Worm (Caenorhabditis elegans) whole organism, mixed stage, embryonic: ENCODE data around the gene ref-1.
A peak's percentile ranks its signal among the peaks of the same experiment; 100 is the strongest.

Source experiments
- M03D4.4 ChIP-seq: sonication (generic microtip); optimal IDR thresholded peaks from 2 replicates; lab custom pipeline; 2017; ENCODE audit warnings: mild to moderate bottlenecking, missing genetic modification characterization, missing compliant biosample characterization
- bed-3 ChIP-seq: fragments of 200-800 bp; sonication (Bioruptor generic); optimal IDR thresholded peaks from 3 replicates; lab custom pipeline; 2018; ENCODE audit warnings: mild to moderate bottlenecking, missing genetic modification characterization, moderate library complexity, missing compliant biosample characterization
- blmp-1 ChIP-seq: fragments of 150-350 bp; optimal IDR thresholded peaks from 2 replicates; lab custom pipeline; 2014; ENCODE audit warnings: missing biosample characterization, missing genetic modification characterization
- ceh-39 ChIP-seq: fragments of 150-350 bp; optimal IDR thresholded peaks from 2 replicates; lab custom pipeline; 2014; ENCODE audit warnings: missing biosample characterization, missing genetic modification characterization
- ceh-43 ChIP-seq: fragments of 200-800 bp; sonication (Bioruptor generic); optimal IDR thresholded peaks from 2 replicates; lab custom pipeline; 2018; ENCODE audit warnings: mild to moderate bottlenecking, missing genetic modification characterization, moderate library complexity, missing compliant biosample characterization
- ceh-83 ChIP-seq: fragments of 200-800 bp; sonication (Bioruptor generic); optimal IDR thresholded peaks from 2 replicates; lab custom pipeline; 2018; ENCODE audit warnings: mild to moderate bottlenecking, missing genetic modification characterization, missing compliant biosample characterization
- ces-1 ChIP-seq: fragments of 150-350 bp; optimal IDR thresholded peaks from 2 replicates; lab custom pipeline; 2014; ENCODE audit warnings: missing biosample characterization, missing genetic modification reagents, missing genetic modification characterization
- cnd-1 ChIP-seq: fragments of 200-800 bp; sonication (Bioruptor generic); optimal IDR thresholded peaks from 2 replicates; lab custom pipeline; 2018; ENCODE audit warnings: mild to moderate bottlenecking, missing genetic modification characterization, missing compliant biosample characterization
- drap-1 ChIP-seq: fragments of 200-800 bp; sonication (Bioruptor generic); optimal IDR thresholded peaks from 3 replicates; lab custom pipeline; 2018; ENCODE audit warnings: mild to moderate bottlenecking, missing genetic modification characterization, missing compliant biosample characterization
- elt-1 ChIP-seq: sonication (generic microtip); optimal IDR thresholded peaks from 2 replicates; lab custom pipeline; 2017; ENCODE audit warnings: missing genetic modification characterization, mild to moderate bottlenecking, missing compliant biosample characterization, antibody characterized with exemption, moderate library complexity, borderline replicate concordance; ENCODE audit not compliant: insufficient read depth
- elt-3 ChIP-seq: fragments of 150-350 bp; optimal IDR thresholded peaks from 2 replicates; lab custom pipeline; 2014; ENCODE audit warnings: missing biosample characterization, missing genetic modification characterization
- flh-1 ChIP-seq: fragments of 200-800 bp; sonication (Bioruptor generic); optimal IDR thresholded peaks from 2 replicates; lab custom pipeline; 2018; ENCODE audit warnings: mild to moderate bottlenecking, missing genetic modification characterization, moderate library complexity, missing compliant biosample characterization
- ham-2 ChIP-seq: fragments of 200-800 bp; sonication (Bioruptor generic); optimal IDR thresholded peaks from 2 replicates; lab custom pipeline; 2018; ENCODE audit warnings: mild to moderate bottlenecking, missing genetic modification characterization, missing compliant biosample characterization
- hlh-1 ChIP-seq: fragments of 150-350 bp; optimal IDR thresholded peaks from 2 replicates; lab custom pipeline; 2014; ENCODE audit warnings: missing biosample characterization, missing genetic modification reagents, missing genetic modification characterization
- lin-13 ChIP-seq: fragments of 150-350 bp; optimal IDR thresholded peaks from 2 replicates; lab custom pipeline; 2014; ENCODE audit warnings: missing biosample characterization, missing genetic modification characterization
- lin-32 ChIP-seq: fragments of 200-800 bp; sonication (Bioruptor generic); optimal IDR thresholded peaks from 2 replicates; lab custom pipeline; 2018; ENCODE audit warnings: mild to moderate bottlenecking, missing genetic modification characterization, missing compliant biosample characterization
- lsy-2 ChIP-seq: fragments of 150-350 bp; optimal IDR thresholded peaks from 2 replicates; lab custom pipeline; 2014; ENCODE audit warnings: missing biosample characterization, missing genetic modification characterization
- mab-5 ChIP-seq: fragments of 150-350 bp; optimal IDR thresholded peaks from 2 replicates; lab custom pipeline; 2014; ENCODE audit warnings: missing biosample characterization, missing genetic modification characterization
- mep-1 ChIP-seq: fragments of 150-350 bp; optimal IDR thresholded peaks from 2 replicates; lab custom pipeline; 2017; ENCODE audit warnings: missing biosample characterization, missing genetic modification reagents, missing genetic modification characterization, inconsistent platforms
- mls-2 ChIP-seq: sonication (generic microtip); optimal IDR thresholded peaks from 2 replicates; lab custom pipeline; 2016; ENCODE audit warnings: mild to moderate bottlenecking, missing genetic modification characterization, moderate library complexity, missing compliant biosample characterization
- nhr-12 ChIP-seq: fragments of 150-350 bp; optimal IDR thresholded peaks from 2 replicates; lab custom pipeline; 2014; ENCODE audit warnings: missing biosample characterization, missing genetic modification characterization
- nhr-2 ChIP-seq: fragments of 150-350 bp; optimal IDR thresholded peaks from 2 replicates; lab custom pipeline; 2014; ENCODE audit warnings: missing biosample characterization, missing genetic modification characterization
- nhr-237 ChIP-seq: fragments of 150-350 bp; optimal IDR thresholded peaks from 2 replicates; lab custom pipeline; 2014; ENCODE audit warnings: missing biosample characterization, missing genetic modification characterization
- nhr-28 ChIP-seq: fragments of 150-350 bp; optimal IDR thresholded peaks from 2 replicates; lab custom pipeline; 2014; ENCODE audit warnings: missing biosample characterization, missing genetic modification characterization
- nhr-76 ChIP-seq: sonication (generic microtip); optimal IDR thresholded peaks from 2 replicates; lab custom pipeline; 2017; ENCODE audit warnings: missing biosample characterization, missing genetic modification characterization
- pha-4 ChIP-seq: fragments of 150-350 bp; optimal IDR thresholded peaks from 2 replicates; lab custom pipeline; 2018; ENCODE audit warnings: missing biosample characterization, missing genetic modification reagents, missing genetic modification characterization
- sem-2 ChIP-seq: fragments of 200-800 bp; sonication (Bioruptor generic); optimal IDR thresholded peaks from 2 replicates; lab custom pipeline; 2018; ENCODE audit warnings: mild to moderate bottlenecking, missing genetic modification characterization, missing compliant biosample characterization
- snpc-4 ChIP-seq: fragments of 150-350 bp; optimal IDR thresholded peaks from 2 replicates; lab custom pipeline; 2014; ENCODE audit warnings: missing biosample characterization, missing genetic modification characterization
- sptf-1 ChIP-seq: sonication (generic microtip); optimal IDR thresholded peaks from 2 replicates; lab custom pipeline; 2017; ENCODE audit warnings: mild to moderate bottlenecking, missing genetic modification characterization, moderate library complexity, missing compliant biosample characterization
- tbx-8 ChIP-seq: fragments of 200-800 bp; sonication (Bioruptor generic); optimal IDR thresholded peaks from 2 replicates; lab custom pipeline; 2018; ENCODE audit warnings: mild to moderate bottlenecking, missing genetic modification characterization, moderate library complexity, missing compliant biosample characterization
- unc-120 ChIP-seq: sonication (generic microtip); optimal IDR thresholded peaks from 2 replicates; lab custom pipeline; 2017; ENCODE audit warnings: missing genetic modification characterization, missing compliant biosample characterization; ENCODE audit not compliant: poor library complexity, severe bottlenecking
- unc-39 ChIP-seq: fragments of 150-350 bp; optimal IDR thresholded peaks from 2 replicates; lab custom pipeline; 2014; ENCODE audit warnings: missing biosample characterization, missing genetic modification characterization
- unc-62 ChIP-seq: fragments of 150-350 bp; optimal IDR thresholded peaks from 2 replicates; lab custom pipeline; 2014; ENCODE audit warnings: missing biosample characterization, missing genetic modification reagents, missing genetic modification characterization
- zip-8 ChIP-seq: fragments of 150-350 bp; optimal IDR thresholded peaks from 2 replicates; lab custom pipeline; 2014; ENCODE audit warnings: missing biosample characterization, missing genetic modification characterization
- ztf-11 ChIP-seq: fragments of 150-350 bp; optimal IDR thresholded peaks from 2 replicates; lab custom pipeline; 2014; ENCODE audit warnings: missing biosample characterization, missing genetic modification characterization

ref-1 gene

ce11 chrII:10218171-10218570, at the start of gene ref-1:
TSS of gene ref-1 (plus strand) at chrII:10218471.
- TF ChIP-seq M03D4.4: no peak
- TF ChIP-seq unc-120 (tag; lab: Kevin White, UChicago): no peak
- TF ChIP-seq nhr-12 (tag; lab: Kevin White, UChicago): no peak
- TF ChIP-seq ceh-39 (tag; lab: Kevin White, UChicago): no peak
- TF ChIP-seq nhr-76 (tag; lab: Kevin White, UChicago): no peak
- no peak for TF ChIP-seq ham-2 (GFP tag; lab: Kevin White, UChicago)
- no peak for TF ChIP-seq mls-2 (tag; lab: Kevin White, UChicago)
- no peak for TF ChIP-seq unc-39 (tag; lab: Kevin White, UChicago)
- no peak for TF ChIP-seq mep-1 (tag; lab: Kevin White, UChicago)
- no peak for TF ChIP-seq mab-5 (tag; lab: Kevin White, UChicago)
- TF ChIP-seq ztf-11 (tag; lab: Kevin White, UChicago): no peak
- TF ChIP-seq nhr-237: no peak
- no peak for TF ChIP-seq cnd-1 (tag; lab: Kevin White, UChicago)
- TF ChIP-seq ceh-43 (GFP tag; lab: Kevin White, UChicago): no peak
- no peak for TF ChIP-seq unc-62
- TF ChIP-seq sptf-1: no peak

ce11 chrII:10168905-10169782, 49.1 kb upstream of the ref-1 start, which contains the start of gene daf-19:
TSS of gene daf-19 (minus strand) at chrII:10169346.
- TF ChIP-seq pha-4 (tag; lab: Kevin White, UChicago): peak; percentile 36
- TF ChIP-seq unc-39 (tag; lab: Kevin White, UChicago): peak; percentile 8
- no peak for TF ChIP-seq blmp-1
- TF ChIP-seq ces-1 (GFP tag; lab: Kevin White, UChicago): peak; percentile 60
- no peak for TF ChIP-seq zip-8 (tag; lab: Kevin White, UChicago)
- TF ChIP-seq mep-1 (tag; lab: Kevin White, UChicago): peak; percentile 55
- peak; percentile 85 for TF ChIP-seq hlh-1
- no peak for TF ChIP-seq nhr-28
- peak; percentile 20 for TF ChIP-seq elt-1 (tag; lab: Kevin White, UChicago)
- no peak for TF ChIP-seq nhr-2 (tag; lab: Kevin White, UChicago)
- TF ChIP-seq tbx-8: peak; percentile 27
- TF ChIP-seq sptf-1: peak; percentile 92
- TF ChIP-seq lsy-2 (tag; lab: Kevin White, UChicago): peak; percentile 74
- peak; percentile 17 for TF ChIP-seq ceh-39 (tag; lab: Kevin White, UChicago)
- TF ChIP-seq ham-2 (GFP tag; lab: Kevin White, UChicago): peak; percentile 95
- TF ChIP-seq ceh-83 (GFP tag; lab: Kevin White, UChicago): peak; percentile 68
- peak; percentile 69 for TF ChIP-seq M03D4.4
- TF ChIP-seq nhr-76 (tag; lab: Kevin White, UChicago): no peak
- TF ChIP-seq bed-3 (GFP tag; lab: Kevin White, UChicago): peak; percentile 55
- no peak for TF ChIP-seq mab-5 (tag; lab: Kevin White, UChicago)
- peak; percentile 63 for TF ChIP-seq lin-32 (GFP tag; lab: Kevin White, UChicago)
- TF ChIP-seq flh-1 (GFP tag; lab: Kevin White, UChicago): no peak
- peak; percentile 72 for TF ChIP-seq cnd-1 (tag; lab: Kevin White, UChicago)
- peak; percentile 69 for TF ChIP-seq drap-1 (GFP tag; lab: Kevin White, UChicago)
- TF ChIP-seq lin-13 (tag; lab: Kevin White, UChicago): no peak
- peak; percentile 76 for TF ChIP-seq unc-120 (tag; lab: Kevin White, UChicago)
- no peak for TF ChIP-seq nhr-12 (tag; lab: Kevin White, UChicago)
- TF ChIP-seq ztf-11 (tag; lab: Kevin White, UChicago): peak; percentile 63
- no peak for TF ChIP-seq snpc-4 (tag; lab: Kevin White, UChicago)
- TF ChIP-seq elt-3: no peak
- no peak for TF ChIP-seq unc-62
- TF ChIP-seq mls-2 (tag; lab: Kevin White, UChicago): peak; percentile 91
- TF ChIP-seq sem-2 (GFP tag; lab: Kevin White, UChicago): peak; percentile 31
- TF ChIP-seq ceh-43 (GFP tag; lab: Kevin White, UChicago): peak; percentile 42
- peak; percentile 42 for TF ChIP-seq nhr-237
